Fruit fly (Drosophila melanogaster): ENCODE data around the gene CG4619.

CG4619 gene

DNA sequence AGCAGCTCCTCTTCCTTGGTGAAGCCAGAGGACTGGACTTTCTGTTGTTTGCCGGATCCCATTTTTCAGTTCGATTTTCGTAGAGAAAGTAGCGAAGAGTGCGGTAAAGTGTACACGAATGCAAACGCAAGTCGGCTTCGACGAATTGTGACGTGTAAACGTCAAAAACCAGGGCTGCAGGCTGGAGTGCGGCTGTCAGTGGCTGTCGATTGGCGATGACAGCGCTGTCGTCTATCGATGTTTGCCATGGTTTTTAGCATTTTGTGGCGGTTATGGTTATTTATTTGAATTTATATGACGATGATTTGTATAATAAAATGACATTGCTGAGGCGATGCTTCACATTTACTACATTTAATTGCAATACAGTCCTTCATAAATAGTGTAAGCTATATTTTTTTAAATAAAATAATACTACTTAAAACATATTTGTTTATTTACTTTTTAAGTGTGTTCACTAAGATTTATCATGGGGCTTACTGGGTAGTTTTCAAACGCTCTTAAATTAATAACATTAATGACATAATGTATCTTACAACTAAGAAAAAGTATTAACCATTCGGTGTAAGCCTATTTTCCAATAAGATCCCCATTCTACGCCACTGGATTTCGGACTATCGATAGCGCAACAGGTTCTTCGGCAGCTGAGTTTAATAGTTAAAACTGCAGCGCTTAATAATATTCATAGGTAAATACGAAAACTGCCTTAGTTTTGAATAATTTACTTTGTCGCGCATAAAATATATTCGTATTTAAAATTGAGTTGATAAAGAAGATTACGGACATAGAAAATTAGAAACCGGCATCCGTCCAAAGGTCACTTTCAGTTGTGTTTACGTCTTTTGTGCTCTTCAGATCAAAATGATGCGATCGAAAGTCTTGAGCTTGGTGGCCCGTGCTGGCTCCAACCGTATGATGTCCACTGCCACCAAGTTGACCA, 20.4 kb upstream of the CG4619 start, which contains the start of the genes CG5885 and CG4598 (continued):
- TF ChIP-seq ewg (GFP tag; optimal IDR thresholded peaks at IDR 0.05) (peak; percentile 6), ind (GFP tag; optimal IDR thresholded peaks at IDR 0.05) (peak; percentile 59), ase (GFP tag; IDR thresholded peaks at IDR 0.05) (peak; percentile 44; the same call in 1 of the 3 replicates), al (GFP tag; IDR thresholded peaks at IDR 0.05) (peak; percentile 53), CoRest (tag; optimal IDR thresholded peaks at IDR 0.05) (peak; percentile 79), CTCF (GFP tag; optimal IDR thresholded peaks at IDR 0.05) (no peak), Elba2 (GFP tag; optimal IDR thresholded peaks at IDR 0.05) (no peak), CG32767 (GFP tag; IDR thresholded peaks at IDR 0.05) (peak; percentile 34; the same call in 1 of the 2 replicates), tup (GFP tag; optimal IDR thresholded peaks at IDR 0.05) (peak; percentile 40), CG10654 (GFP tag; optimal IDR thresholded peaks at IDR 0.05) (peak; percentile 39), CG3995 (GFP tag; optimal IDR thresholded peaks at IDR 0.05) (no peak), CG43689 (GFP tag; IDR thresholded peaks at IDR 0.05) (0 out of 2 replicates have a peak, but pooled peaks have one; percentile 10), Lpt (GFP tag; optimal IDR thresholded peaks at IDR 0.05) (no peak), slp2 (GFP tag; optimal IDR thresholded peaks at IDR 0.05) (no peak), gcm2 (GFP tag; optimal IDR thresholded peaks at IDR 0.05) (peak; percentile 25), Stat92E (GFP tag; optimal IDR thresholded peaks at IDR 0.05) (peak in 1 of 3 experiments; percentile 52), CG9609 (GFP tag; optimal IDR thresholded peaks at IDR 0.05) (no peak), CrebB (tag; optimal IDR thresholded peaks at IDR 0.05) (peak; percentile 59), grn (GFP tag; optimal IDR thresholded peaks at IDR 0.05) (no peak), btn (GFP tag; optimal IDR thresholded peaks at IDR 0.05) (no peak), Atf-2 (GFP tag; optimal IDR thresholded peaks at IDR 0.05) (no peak), CG14667 (GFP tag; IDR thresholded peaks at IDR 0.05) (peak; percentile 27; the same call in 1 of the 2 replicates), ftz-f1 (GFP tag; optimal IDR thresholded peaks at IDR 0.05) (no peak), cato (GFP tag; optimal IDR thresholded peaks at IDR 0.05; ENCODE audit: borderline replicate concordance) (peak; percentile 29), CG10543 (GFP tag; optimal IDR thresholded peaks at IDR 0.05) (peak; percentile 73), CG10274 (GFP tag; optimal IDR thresholded peaks at IDR 0.05) (no peak), CG6813 (GFP tag; optimal IDR thresholded peaks at IDR 0.05) (peak; percentile 23), grau (tag; optimal IDR thresholded peaks at IDR 0.05) (peak; percentile 75), exex (tag; optimal IDR thresholded peaks at IDR 0.05) (peak; percentile 44), br (optimal IDR thresholded peaks at IDR 0.05) (no peak), sens (GFP tag) (peak; percentile 89), Poxn (GFP tag; IDR thresholded peaks at IDR 0.05) (no peak), CG4404 (GFP tag; IDR thresholded peaks at IDR 0.05) (no peak), CG33557 (GFP tag; optimal IDR thresholded peaks at IDR 0.05) (peak; percentile 48), onecut (GFP tag; IDR thresholded peaks at IDR 0.05) (peak; percentile 55; the same call in 1 of the 2 replicates), Xrp1 (GFP tag; IDR thresholded peaks at IDR 0.05) (peak; percentile 58), caup (GFP tag; optimal IDR thresholded peaks at IDR 0.05; ENCODE audit: severe bottlenecking) (peak; percentile 59), CG9932 (GFP tag; IDR thresholded peaks at IDR 0.05) (peak; percentile 82), jigr1 (GFP tag; IDR thresholded peaks at IDR 0.05) (no peak), da (GFP tag; optimal IDR thresholded peaks at IDR 0.05) (no peak), Hr78 (GFP tag; optimal IDR thresholded peaks at IDR 0.05) (peak in 1 of 2 experiments; percentile 37), CG12942 (GFP tag; optimal IDR thresholded peaks at IDR 0.05) (peak; percentile 63), CG8388 (GFP tag; optimal IDR thresholded peaks at IDR 0.05) (peak; percentile 68), Optix (GFP tag; IDR thresholded peaks at IDR 0.05) (peak; percentile 19; the same call in 1 of the 3 replicates), cwo (GFP tag; optimal IDR thresholded peaks at IDR 0.05) (peak; percentile 15), wek (GFP tag; optimal IDR thresholded peaks at IDR 0.05) (no peak), Hmr (GFP tag; optimal IDR thresholded peaks at IDR 0.05) (peak; percentile 75), Taf1 (GFP tag; IDR thresholded peaks at IDR 0.05) (peak; percentile 55; the same call in 1 of the 2 replicates), pros (GFP tag; optimal IDR thresholded peaks at IDR 0.05) (no peak)
